Fruit fly (Drosophila melanogaster) whole organism, embryonic: ENCODE data around the gene mRpL51.

Experiments
- ATbp ChIP-seq: fragments of 200-800 bp; sonication (Bioruptor generic); optimal IDR thresholded peaks from 2 replicates; lab custom pipeline; 2017; ENCODE audit warnings: missing biosample characterization, mild to moderate bottlenecking, missing genetic modification characterization, missing genetic modification reagents
- Antp ChIP-seq: fragments of 200-800 bp; sonication (Bioruptor generic); optimal IDR thresholded peaks from 3 replicates; lab custom pipeline; 2016; ENCODE audit warnings: missing biosample characterization, missing genetic modification characterization
- Atf3 ChIP-seq: fragments of 200-800 bp; sonication (Bioruptor generic); optimal IDR thresholded peaks from 3 replicates; lab custom pipeline; 2016; ENCODE audit warnings: missing biosample characterization, missing genetic modification characterization
- CG10565 ChIP-seq: fragments of 200-800 bp; sonication (Bioruptor generic); optimal IDR thresholded peaks from 3 replicates; lab custom pipeline; 2016; ENCODE audit warnings: missing biosample characterization, mild to moderate bottlenecking, missing genetic modification characterization
- CG12659 ChIP-seq: fragments of 200-800 bp; sonication (Bioruptor generic); optimal IDR thresholded peaks from 3 replicates; lab custom pipeline; 2017; ENCODE audit warnings: mild to moderate bottlenecking, missing biosample characterization, missing genetic modification reagents, missing genetic modification characterization
- CG12942 ChIP-seq: fragments of 200-800 bp; sonication (Bioruptor generic); optimal IDR thresholded peaks from 3 replicates; lab custom pipeline; 2016; ENCODE audit warnings: missing biosample characterization, missing genetic modification characterization
- CG13775 ChIP-seq: fragments of 200-800 bp; sonication (Bioruptor generic); optimal IDR thresholded peaks from 3 replicates; lab custom pipeline; 2017; ENCODE audit warnings: missing biosample characterization, mild to moderate bottlenecking, missing genetic modification characterization
- CG14014 ChIP-seq: fragments of 200-800 bp; sonication (Bioruptor generic); IDR thresholded peaks from 2 replicates; pipeline ENCODE4 v1.3.6; 2022; ENCODE audit warnings: missing biosample characterization, missing genetic modification characterization
- CG17612 ChIP-seq: fragments of 200-800 bp; sonication (Bioruptor generic); IDR thresholded peaks from 2 replicates; pipeline ENCODE4 v1.3.6; 2022; ENCODE audit warnings: missing biosample characterization, missing genetic modification characterization
- CG18262 ChIP-seq: fragments of 200-800 bp; optimal IDR thresholded peaks from 3 replicates; lab custom pipeline; 2019; ENCODE audit warnings: missing biosample characterization, mild to moderate bottlenecking, missing genetic modification characterization, moderate library complexity
- CG2129 ChIP-seq: fragments of 200-800 bp; sonication (Bioruptor generic); IDR thresholded peaks from 2 replicates; pipeline ENCODE4 v1.3.6; 2022; ENCODE audit warnings: missing biosample characterization, missing genetic modification characterization; ENCODE audit not compliant: partially characterized antibody
- CG2875 ChIP-seq: fragments of 200-800 bp; sonication (Bioruptor generic); optimal IDR thresholded peaks from 2 replicates; lab custom pipeline; 2017; ENCODE audit warnings: missing biosample characterization, mild to moderate bottlenecking, missing genetic modification characterization, missing genetic modification reagents
- CG34224 ChIP-seq: fragments of 200-800 bp; sonication (Bioruptor generic); IDR thresholded peaks from 3 replicates; pipeline ENCODE4 v1.3.6; 2022; ENCODE audit warnings: missing biosample characterization, missing genetic modification characterization; ENCODE audit not compliant: partially characterized antibody
- CG4282 ChIP-seq: fragments of 200-800 bp; sonication (Bioruptor generic); optimal IDR thresholded peaks from 2 replicates; lab custom pipeline; 2016; ENCODE audit warnings: missing biosample characterization, missing genetic modification characterization
- CG5953 ChIP-seq: fragments of 200-800 bp; sonication (Bioruptor generic); IDR thresholded peaks from 2 replicates; pipeline ENCODE4 v1.3.6; 2022; ENCODE audit warnings: missing biosample characterization, missing genetic modification characterization
- CG6765 ChIP-seq: fragments of 200-800 bp; sonication (Bioruptor generic); optimal IDR thresholded peaks from 3 replicates; lab custom pipeline; 2017; ENCODE audit warnings: missing biosample characterization, mild to moderate bottlenecking, missing genetic modification characterization
- CoRest ChIP-seq: fragments of 200-800 bp; sonication (Bioruptor generic); optimal IDR thresholded peaks from 3 replicates; lab custom pipeline; 2018; ENCODE audit warnings: missing biosample characterization, mild to moderate bottlenecking, missing genetic modification characterization, moderate library complexity
- Deaf1 ChIP-seq: fragments of 200-800 bp; optimal IDR thresholded peaks from 3 replicates; lab custom pipeline; 2019; ENCODE audit warnings: missing biosample characterization, mild to moderate bottlenecking, missing genetic modification characterization, moderate library complexity
- Dip2 ChIP-seq: fragments of 200-800 bp; sonication (Bioruptor generic); IDR thresholded peaks from 2 replicates; pipeline ENCODE4 v1.3.6; 2022; ENCODE audit warnings: missing biosample characterization, missing genetic modification characterization
- GATAe ChIP-seq: fragments of 200-800 bp; sonication (Bioruptor generic); conservative IDR thresholded peaks from 2 replicates; pipeline ENCODE4 v1.3.6; 2022; ENCODE audit warnings: missing biosample characterization, missing genetic modification characterization
- Hmr ChIP-seq: fragments of 200-800 bp; sonication (Bioruptor generic); optimal IDR thresholded peaks from 3 replicates; lab custom pipeline; 2017; ENCODE audit warnings: mild to moderate bottlenecking, missing biosample characterization, missing genetic modification reagents, missing genetic modification characterization
- Mes4 ChIP-seq: fragments of 200-800 bp; sonication (Bioruptor generic); optimal IDR thresholded peaks from 2 replicates; lab custom pipeline; 2016; ENCODE audit warnings: missing biosample characterization, missing genetic modification characterization
- Mrtf ChIP-seq: fragments of 200-800 bp; sonication (Bioruptor generic); IDR thresholded peaks from 3 replicates; pipeline ENCODE4 v1.3.6; 2022; ENCODE audit warnings: missing biosample characterization, missing genetic modification characterization
- Trl ChIP-seq, 3 experiments: fragments of >200 bp in 2 of 3; fragments of 200-800 bp in 1 of 3; sonication (Bioruptor generic) in 1 of 3; optimal IDR thresholded peaks; 2 replicates in 1 of 3; 3 replicates in 2 of 3; lab custom pipeline; 2016 to 2017; ENCODE audit warnings: missing biosample characterization in 1 of 3, missing genetic modification characterization in 1 of 3
- Xbp1 ChIP-seq: fragments of 200-800 bp; sonication (Bioruptor generic); optimal IDR thresholded peaks from 3 replicates; lab custom pipeline; 2016; ENCODE audit warnings: missing biosample characterization, mild to moderate bottlenecking, missing genetic modification characterization
- YL-1 ChIP-seq: fragments of 200-800 bp; sonication (Bioruptor generic); optimal IDR thresholded peaks from 3 replicates; lab custom pipeline; 2017; ENCODE audit warnings: missing biosample characterization, mild to moderate bottlenecking, missing genetic modification characterization
- amos ChIP-seq: fragments of 200-800 bp; sonication (Bioruptor generic); IDR thresholded peaks from 2 replicates; pipeline ENCODE4 v1.3.6; 2022; ENCODE audit warnings: missing biosample characterization, missing genetic modification characterization; ENCODE audit not compliant: partially characterized antibody
- az2 ChIP-seq: fragments of 200-800 bp; sonication (Bioruptor generic); optimal IDR thresholded peaks from 3 replicates; lab custom pipeline; 2016; ENCODE audit warnings: missing biosample characterization, missing genetic modification characterization
- cwo ChIP-seq: fragments of 200-800 bp; sonication (Bioruptor generic); optimal IDR thresholded peaks from 3 replicates; lab custom pipeline; 2017; ENCODE audit warnings: missing biosample characterization, missing genetic modification characterization, mild to moderate bottlenecking, moderate library complexity, missing genetic modification reagents
- eyg ChIP-seq: fragments of 200-800 bp; sonication (Bioruptor generic); optimal IDR thresholded peaks from 3 replicates; lab custom pipeline; 2016; ENCODE audit warnings: missing biosample characterization, missing genetic modification characterization
- gt ChIP-seq: fragments of 200-800 bp; sonication (Bioruptor generic); IDR thresholded peaks from 2 replicates; pipeline ENCODE4 v1.3.6; 2022; ENCODE audit warnings: missing biosample characterization, missing genetic modification characterization
- ham ChIP-seq: fragments of 200-800 bp; sonication (Bioruptor generic); IDR thresholded peaks from 2 replicates; pipeline ENCODE4 v1.3.6; 2022; ENCODE audit warnings: missing biosample characterization, missing genetic modification characterization
- hkb ChIP-seq, 2 experiments: fragments of 200-800 bp in 1 of 2; fragments of >200 bp in 1 of 2; sonication (Bioruptor generic) in 1 of 2; IDR thresholded peaks in 1 of 2; optimal IDR thresholded peaks in 1 of 2; 2 replicates each; pipeline versions ENCODE4 v1.3.6 to Lab custom; 2017 to 2022; ENCODE audit warnings: missing biosample characterization in 1 of 2, missing genetic modification characterization in 1 of 2
- klu ChIP-seq: fragments of 200-800 bp; sonication (Bioruptor generic); IDR thresholded peaks from 2 replicates; pipeline ENCODE4 v1.3.6; 2022; ENCODE audit warnings: missing biosample characterization, missing genetic modification characterization
- lab ChIP-seq: fragments of 200-800 bp; sonication (Bioruptor generic); optimal IDR thresholded peaks from 3 replicates; lab custom pipeline; 2017; ENCODE audit warnings: missing biosample characterization, missing genetic modification characterization, mild to moderate bottlenecking, moderate library complexity, missing genetic modification reagents
- odd ChIP-seq: fragments of 200-800 bp; sonication (Bioruptor generic); optimal IDR thresholded peaks from 2 replicates; lab custom pipeline; 2017; ENCODE audit warnings: missing biosample characterization, mild to moderate bottlenecking, missing genetic modification characterization
- org-1 ChIP-seq: fragments of 200-800 bp; sonication (Bioruptor generic); optimal IDR thresholded peaks from 2 replicates; lab custom pipeline; 2017; ENCODE audit warnings: missing biosample characterization, missing genetic modification characterization
- p53 ChIP-seq: fragments of 200-800 bp; sonication (Bioruptor generic); optimal IDR thresholded peaks from 2 replicates; lab custom pipeline; 2016; ENCODE audit warnings: missing biosample characterization, missing genetic modification characterization
- phol ChIP-seq: fragments of 200-800 bp; sonication (Bioruptor generic); optimal IDR thresholded peaks from 3 replicates; lab custom pipeline; 2018; ENCODE audit warnings: missing biosample characterization, mild to moderate bottlenecking, missing genetic modification characterization, moderate library complexity
- sd ChIP-seq: fragments of 200-800 bp; sonication (Bioruptor generic); optimal IDR thresholded peaks from 3 replicates; lab custom pipeline; 2018; ENCODE audit warnings: missing biosample characterization, mild to moderate bottlenecking, missing genetic modification characterization, moderate library complexity
- seq ChIP-seq: fragments of 200-800 bp; sonication (Bioruptor generic); IDR thresholded peaks from 2 replicates; pipeline ENCODE4 v1.3.6; 2022; ENCODE audit warnings: missing biosample characterization, missing genetic modification characterization
- tup ChIP-seq: fragments of 200-800 bp; sonication (Bioruptor generic); optimal IDR thresholded peaks from 2 replicates; lab custom pipeline; 2016; ENCODE audit warnings: missing biosample characterization, mild to moderate bottlenecking, missing genetic modification characterization, moderate library complexity
- zen ChIP-seq: fragments of 200-800 bp; sonication (Bioruptor generic); optimal IDR thresholded peaks from 3 replicates; lab custom pipeline; 2018; ENCODE audit warnings: missing biosample characterization, mild to moderate bottlenecking, missing genetic modification characterization, moderate library complexity

Gene mRpL51

DNA sequence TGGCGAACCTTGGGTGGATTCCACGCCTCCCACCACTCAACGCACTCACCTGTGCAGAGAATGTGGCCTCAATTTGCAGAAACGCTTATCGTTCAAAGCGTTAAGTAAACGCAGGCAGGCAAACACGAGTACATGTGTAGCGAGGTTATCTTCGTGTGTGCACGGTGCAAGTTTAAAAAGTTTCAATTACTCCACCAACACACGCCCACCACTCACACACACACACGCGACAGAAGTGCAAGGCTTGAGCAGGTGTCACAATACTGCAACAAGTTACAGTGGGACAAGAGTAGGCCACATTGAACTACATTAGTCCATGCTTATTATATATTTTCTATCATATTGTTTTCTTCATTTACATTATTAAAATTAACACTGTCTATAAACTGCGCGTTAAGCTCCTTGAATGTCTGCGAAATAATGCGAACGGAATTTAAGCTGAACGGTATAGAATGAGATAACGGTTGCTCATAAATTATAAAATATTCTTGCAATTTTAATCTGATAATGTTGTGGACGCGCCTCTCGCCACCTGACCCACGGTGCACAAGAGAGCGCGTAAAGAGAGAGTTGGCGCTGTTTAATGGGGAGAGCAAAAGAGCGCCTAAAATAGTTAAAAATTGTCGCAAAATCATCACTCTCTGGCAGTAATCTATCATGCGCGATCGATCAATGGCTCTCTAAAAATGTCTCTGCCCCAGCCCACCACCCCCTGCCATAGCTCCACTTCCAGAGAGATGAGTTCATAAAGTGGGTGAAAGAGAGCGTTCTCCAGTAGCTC lies 17.5 kb upstream of the mRpL51 start (continued):
- TF ChIP-seq CG2129 (GFP tag; lab: Robert Waterston, UW): no peak
- peak; percentile 57 for TF ChIP-seq p53
- TF ChIP-seq Dip2: peak; percentile 71; the same call in 1 of the 2 replicates
- TF ChIP-seq CG6765 (GFP tag; lab: Kevin White, UChicago): peak; percentile 64
- TF ChIP-seq CG14014: peak; percentile 86
- peak; percentile 81 for TF ChIP-seq tup (GFP tag; lab: Kevin White, UChicago)
- TF ChIP-seq seq (GFP tag; lab: Robert Waterston, UW): peak; percentile 96
- TF ChIP-seq ham (GFP tag; lab: Robert Waterston, UW): no peak
- peak; percentile 93 for TF ChIP-seq org-1
- TF ChIP-seq CG12659 (GFP tag; lab: Kevin White, UChicago): peak; percentile 93
- TF ChIP-seq az2: peak; percentile 95
- no peak for TF ChIP-seq amos (GFP tag; lab: Robert Waterston, UW)
- peak; percentile 31 for TF ChIP-seq eyg (GFP tag; lab: Kevin White, UChicago)
- peak; percentile 71 for TF ChIP-seq CG17612 (GFP tag; lab: Robert Waterston, UW)
- peak; percentile 71 for TF ChIP-seq CG4282 (GFP tag; lab: Kevin White, UChicago)
- peak; percentile 75 for TF ChIP-seq Antp (GFP tag; lab: Kevin White, UChicago)
- peak; percentile 90 for TF ChIP-seq CG12942 (GFP tag; lab: Kevin White, UChicago)
- TF ChIP-seq Mes4 (GFP tag; lab: Kevin White, UChicago): peak; percentile 77
- 0 out of 2 replicates have a peak, but pooled peaks have one; percentile 8 for TF ChIP-seq GATAe (GFP tag; lab: Robert Waterston, UW)
- TF ChIP-seq Atf3 (GFP tag; lab: Kevin White, UChicago): peak; percentile 84
- peak; percentile 96 for TF ChIP-seq CG2875
- TF ChIP-seq lab (GFP tag; lab: Kevin White, UChicago): peak; percentile 90
- peak; percentile 71 for TF ChIP-seq Deaf1 (tag; lab: Kevin White, UChicago)
- peak; percentile 93 for TF ChIP-seq CG5953
- peak; percentile 89 for TF ChIP-seq zen (tag; lab: Kevin White, UChicago)
- peak; percentile 84 for TF ChIP-seq cwo (GFP tag; lab: Kevin White, UChicago)
- peak; percentile 77 for TF ChIP-seq CG13775 (GFP tag; lab: Kevin White, UChicago)
- TF ChIP-seq CG18262 (tag; lab: Kevin White, UChicago): peak; percentile 95
- TF ChIP-seq odd (GFP tag; lab: Kevin White, UChicago): peak; percentile 91
- peak; percentile 88 for TF ChIP-seq Hmr (GFP tag; lab: Kevin White, UChicago)
- peak; percentile 31; the same call in 2 of the 3 replicates for TF ChIP-seq CG34224 (GFP tag; lab: Robert Waterston, UW)
- peak; percentile 84 for TF ChIP-seq sd
- peak; percentile 92 for TF ChIP-seq Mrtf (GFP tag; lab: Robert Waterston, UW)
- TF ChIP-seq CG10565: peak; percentile 74
- TF ChIP-seq ATbp: peak; percentile 97
- peak; percentile 92 to 96 for TF ChIP-seq Trl (optimal IDR thresholded peaks at IDR 0.05; lab: Kevin White, UChicago)
- TF ChIP-seq Trl (GFP tag; optimal IDR thresholded peaks at IDR 0.05; lab: Kevin White, UChicago): peak; percentile 82
- TF ChIP-seq Xbp1 (GFP tag; lab: Kevin White, UChicago): peak; percentile 95
- peak; percentile 82 for TF ChIP-seq klu (GFP tag; lab: Robert Waterston, UW)
- TF ChIP-seq gt: peak; percentile 88
- TF ChIP-seq CoRest (tag; lab: Kevin White, UChicago): peak; percentile 97
- TF ChIP-seq YL-1 (GFP tag; lab: Kevin White, UChicago): peak; percentile 80
- peak; percentile 97 for TF ChIP-seq phol (tag; lab: Kevin White, UChicago)
- no peak for TF ChIP-seq hkb (optimal IDR thresholded peaks at IDR 0.05; lab: Kevin White, UChicago)
- peak; percentile 98 for TF ChIP-seq hkb (GFP tag; IDR thresholded peaks at IDR 0.05; lab: Robert Waterston, UW)
- TF ChIP-seq, all 482 proteins: peak for 427
